Worm (Caenorhabditis elegans) whole organism, late embryonic: Measurements from ENCODE around the gene rgs-10.
A peak's percentile ranks its signal among the peaks of the same experiment; 100 is the strongest.

Experiments
- C08G9.2 ChIP-seq: sonication (generic microtip); optimal IDR thresholded peaks from 2 replicates; lab custom pipeline; 2016; ENCODE audit warnings: mild to moderate bottlenecking, missing genetic modification characterization, moderate library complexity, missing compliant biosample characterization
- K02D7.2 ChIP-seq: sonication (generic microtip); optimal IDR thresholded peaks from 2 replicates; lab custom pipeline; 2017; ENCODE audit warnings: mild to moderate bottlenecking, missing genetic modification characterization, missing compliant biosample characterization
- ama-1 ChIP-seq: fragments of 150-350 bp; optimal IDR thresholded peaks from 2 replicates; lab custom pipeline; 2014
- ceh-19 ChIP-seq: fragments of 200-800 bp; sonication (Bioruptor generic); optimal IDR thresholded peaks from 2 replicates; lab custom pipeline; 2018; ENCODE audit warnings: mild to moderate bottlenecking, missing genetic modification characterization, missing compliant biosample characterization
- che-1 ChIP-seq: sonication (generic microtip); optimal IDR thresholded peaks from 2 replicates; lab custom pipeline; 2016; ENCODE audit warnings: mild to moderate bottlenecking, missing genetic modification characterization, missing compliant biosample characterization
- dve-1 ChIP-seq: sonication (generic microtip); optimal IDR thresholded peaks from 2 replicates; lab custom pipeline; 2017; ENCODE audit warnings: antibody characterized with exemption, mild to moderate bottlenecking, missing genetic modification characterization, missing compliant biosample characterization
- elt-2 ChIP-seq: sonication (generic microtip); optimal IDR thresholded peaks from 2 replicates; lab custom pipeline; 2016; ENCODE audit warnings: missing genetic modification reagents, missing genetic modification characterization, missing compliant biosample characterization
- elt-4 ChIP-seq: sonication (generic microtip); optimal IDR thresholded peaks from 2 replicates; lab custom pipeline; 2016; ENCODE audit warnings: missing genetic modification characterization, missing compliant biosample characterization
- fax-1 ChIP-seq: sonication (generic microtip); optimal IDR thresholded peaks from 2 replicates; lab custom pipeline; 2016; ENCODE audit warnings: missing genotype, missing genetic modification characterization, missing compliant biosample characterization
- fkh-10 ChIP-seq: fragments of 150-350 bp; optimal IDR thresholded peaks from 2 replicates; lab custom pipeline; 2014; ENCODE audit warnings: missing biosample characterization, missing genetic modification reagents, missing genetic modification characterization
- fkh-6 ChIP-seq: sonication (generic microtip); optimal IDR thresholded peaks from 2 replicates; lab custom pipeline; 2016; ENCODE audit warnings: missing genetic modification characterization, missing compliant biosample characterization
- gmeb-2 ChIP-seq: sonication (generic microtip); optimal IDR thresholded peaks from 2 replicates; lab custom pipeline; 2016; ENCODE audit warnings: missing genetic modification characterization, inconsistent platforms, missing compliant biosample characterization
- hlh-13 ChIP-seq: fragments of 200-800 bp; sonication (Bioruptor generic); optimal IDR thresholded peaks from 2 replicates; lab custom pipeline; 2018; ENCODE audit warnings: mild to moderate bottlenecking, missing genetic modification characterization, missing compliant biosample characterization
- lim-6 ChIP-seq: sonication (generic microtip); optimal IDR thresholded peaks from 2 replicates; lab custom pipeline; 2016; ENCODE audit warnings: missing genetic modification characterization, missing compliant biosample characterization
- lin-11 ChIP-seq: fragments of 200-800 bp; sonication (Bioruptor generic); optimal IDR thresholded peaks from 2 replicates; lab custom pipeline; 2018; ENCODE audit warnings: mild to moderate bottlenecking, missing genetic modification characterization, missing compliant biosample characterization
- mec-3 ChIP-seq: sonication (generic microtip); optimal IDR thresholded peaks from 2 replicates; lab custom pipeline; 2016; ENCODE audit warnings: borderline replicate concordance, missing genetic modification characterization, missing compliant biosample characterization
- nfya-1 ChIP-seq: sonication (generic microtip); optimal IDR thresholded peaks from 2 replicates; lab custom pipeline; 2017; ENCODE audit warnings: missing genetic modification characterization, mild to moderate bottlenecking, missing compliant biosample characterization, antibody characterized with exemption, moderate library complexity
- npax-4 ChIP-seq: sonication (generic microtip); optimal IDR thresholded peaks from 2 replicates; lab custom pipeline; 2016; ENCODE audit warnings: missing genetic modification characterization, missing compliant biosample characterization
- odd-2 ChIP-seq: sonication (generic microtip); optimal IDR thresholded peaks from 2 replicates; lab custom pipeline; 2017; ENCODE audit warnings: antibody characterized with exemption, mild to moderate bottlenecking, missing genetic modification characterization, missing compliant biosample characterization
- pag-3 ChIP-seq: sonication (generic microtip); optimal IDR thresholded peaks from 2 replicates; lab custom pipeline; 2016; ENCODE audit warnings: missing compliant biosample characterization, missing genetic modification characterization, borderline replicate concordance
- ref-2 ChIP-seq: sonication (generic microtip); optimal IDR thresholded peaks from 2 replicates; lab custom pipeline; 2016; ENCODE audit warnings: missing genetic modification characterization, missing compliant biosample characterization
- rnt-1 ChIP-seq: sonication (generic microtip); optimal IDR thresholded peaks from 2 replicates; lab custom pipeline; 2016; ENCODE audit warnings: missing genetic modification characterization, missing compliant biosample characterization
- sdc-2 ChIP-seq: sonication (generic microtip); optimal IDR thresholded peaks from 2 replicates; lab custom pipeline; 2016; ENCODE audit warnings: missing genotype, missing genetic modification characterization, missing compliant biosample characterization
- sox-2 ChIP-seq: fragments of 200-800 bp; sonication (Bioruptor generic); IDR thresholded peaks from 2 replicates; pipeline ENCODE4 v1.3.6; 2022; ENCODE audit warnings: missing genetic modification reagents, missing genetic modification characterization, missing compliant biosample characterization
- syd-9 ChIP-seq: sonication (generic microtip); optimal IDR thresholded peaks from 2 replicates; lab custom pipeline; 2016; ENCODE audit warnings: mild to moderate bottlenecking, missing genetic modification characterization, moderate library complexity, missing compliant biosample characterization
- unc-42 ChIP-seq: sonication (generic microtip); optimal IDR thresholded peaks from 2 replicates; lab custom pipeline; 2016; ENCODE audit warnings: missing genotype, missing genetic modification characterization, missing compliant biosample characterization
- zip-5 ChIP-seq: sonication (generic microtip); optimal IDR thresholded peaks from 2 replicates; lab custom pipeline; 2016; ENCODE audit warnings: missing genetic modification characterization, missing compliant biosample characterization
- ztf-16 ChIP-seq: sonication (generic microtip); optimal IDR thresholded peaks from 2 replicates; lab custom pipeline; 2017; ENCODE audit warnings: missing genetic modification characterization, missing compliant biosample characterization

Gene rgs-10

DNA sequence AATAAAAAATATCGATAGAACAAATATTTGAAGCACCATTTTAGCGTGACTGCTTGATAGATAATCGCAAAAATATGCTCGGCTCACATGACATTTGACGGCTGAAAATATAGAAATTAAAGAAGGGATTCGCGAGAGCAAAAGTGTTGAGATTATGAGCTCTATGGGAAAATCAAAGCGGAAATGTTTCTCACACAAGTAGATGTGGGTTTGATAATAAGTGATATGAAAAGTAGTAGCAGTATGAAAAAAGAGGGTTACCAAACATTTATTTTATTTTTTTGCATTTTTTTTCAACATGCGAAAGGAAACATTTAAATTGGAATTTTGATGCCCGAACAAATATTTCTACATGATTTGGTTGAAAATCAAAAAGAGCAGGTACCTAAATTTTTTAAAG, 28.7 kb downstream of the rgs-10 start, which contains the start of gene iglr-1:
TSS of gene iglr-1 (minus strand) at position 101 of the 400 bp plus-strand sequence.
- TF ChIP-seq zip-5 (no peak), che-1 (tag; lab: Kevin White, UChicago) (no peak), ceh-19 (GFP tag; lab: Kevin White, UChicago) (no peak)

DNA sequence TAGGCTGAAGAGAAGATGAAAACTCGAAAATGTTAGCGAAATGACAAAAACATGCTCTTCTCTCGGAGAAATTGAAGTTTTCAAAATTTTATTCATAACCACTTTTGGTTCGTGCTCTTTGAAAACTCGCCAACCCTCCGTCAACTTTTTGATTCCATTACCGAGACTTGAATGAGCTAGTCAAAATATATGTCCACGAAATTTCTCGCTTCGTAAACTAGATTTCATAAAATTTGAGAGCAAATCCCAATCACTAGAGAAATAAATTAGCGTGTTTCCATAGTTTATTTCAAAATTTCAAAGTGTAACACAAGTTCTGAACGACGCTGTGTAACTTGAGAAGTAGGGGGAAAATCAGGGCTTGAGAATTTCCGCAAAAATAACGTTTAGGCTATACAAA, 31.2 kb downstream of the rgs-10 start:
- TF ChIP-seq sdc-2 (tag; lab: Kevin White, UChicago) (no peak), unc-42 (tag; lab: Kevin White, UChicago) (peak; percentile 71)
- TF ChIP-seq, all 69 proteins: peak for 1

DNA sequence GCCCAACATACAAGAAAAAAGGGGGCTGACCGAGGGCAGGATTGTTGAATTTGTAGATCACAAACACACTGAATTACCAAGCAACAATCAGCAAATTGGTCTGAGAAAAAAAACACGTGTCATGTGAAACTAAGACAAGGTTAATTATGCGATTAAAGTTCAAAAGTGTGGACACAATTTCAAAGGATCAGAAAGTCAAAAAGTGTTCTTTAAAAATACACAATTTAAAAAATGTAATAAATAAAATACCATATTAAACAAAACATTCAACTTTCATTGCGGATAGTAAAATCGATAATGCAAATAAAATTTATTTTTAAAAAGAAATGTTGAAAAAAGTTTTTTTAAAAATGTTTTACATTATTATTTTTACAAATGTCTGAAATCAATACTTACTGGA, 36.5 kb downstream of the rgs-10 start, which contains the start of gene cutl-3:
TSS of gene cutl-3 (minus strand) at position 101 of the 400 bp plus-strand sequence.
- TF ChIP-seq unc-42 (tag; lab: Kevin White, UChicago): no peak
- TF ChIP-seq fkh-6: no peak
- TF ChIP-seq fax-1 (tag; lab: Kevin White, UChicago): no peak
- no peak for TF ChIP-seq rnt-1 (tag; lab: Kevin White, UChicago)
- TF ChIP-seq hlh-13 (GFP tag; lab: Kevin White, UChicago): no peak
- TF ChIP-seq fkh-10 (GFP tag; lab: Kevin White, UChicago): no peak
- TF ChIP-seq ztf-16: no peak
- TF ChIP-seq elt-4 (tag; lab: Kevin White, UChicago): no peak
- no peak for TF ChIP-seq syd-9 (tag; lab: Kevin White, UChicago)
- no peak for TF ChIP-seq che-1 (tag; lab: Kevin White, UChicago)
- no peak for TF ChIP-seq pag-3 (tag; lab: Kevin White, UChicago)
- TF ChIP-seq C08G9.2 (tag; lab: Kevin White, UChicago): no peak
- TF ChIP-seq dve-1 (tag; lab: Kevin White, UChicago): no peak
- TF ChIP-seq elt-2 (tag; lab: Kevin White, UChicago): no peak
- TF ChIP-seq lim-6: no peak
- no peak for TF ChIP-seq ref-2 (tag; lab: Kevin White, UChicago)
- TF ChIP-seq ama-1 (lab: Kevin White, UChicago): no peak

ce11 chrX:15003891-15004550, 41.5 kb downstream of the rgs-10 start, which contains the start of gene slc-25A18.1:
TSS of gene slc-25A18.1 (minus strand) at chrX:15003941.
- TF ChIP-seq K02D7.2 (no peak), elt-2 (tag; lab: Kevin White, UChicago) (peak; percentile 72)

- TF ChIP-seq zip-5 (no peak), mec-3 (tag; lab: Kevin White, UChicago) (no peak), sox-2 (no peak), lin-11 (tag; lab: Kevin White, UChicago) (no peak), npax-4 (no peak), unc-42 (tag; lab: Kevin White, UChicago) (no peak), nfya-1 (tag; lab: Kevin White, UChicago) (no peak), hlh-13 (GFP tag; lab: Kevin White, UChicago) (no peak), ref-2 (tag; lab: Kevin White, UChicago) (no peak), odd-2 (no peak), dve-1 (tag; lab: Kevin White, UChicago) (no peak), gmeb-2 (tag; lab: Kevin White, UChicago) (no peak), ztf-16 (no peak)
Measured at ce11 chrX:15006847-15007358, 44.3 kb downstream of the rgs-10 start, which contains the start of gene ergi-2. TSS of gene ergi-2 (minus strand) at chrX:15007308.

ce11 chrX:15008697-15009096, 46.1 kb downstream of the rgs-10 start:
- TF ChIP-seq lin-11 (tag; lab: Kevin White, UChicago): no peak
- TF ChIP-seq, all 69 proteins: peak for 0
